Fruit fly (Drosophila melanogaster) whole organism, embryonic: ENCODE measurements around the gene SmD2.

Experiments
- CG10979 ChIP-seq: fragments of 200-800 bp; sonication (Bioruptor generic); optimal IDR thresholded peaks from 2 replicates; lab custom pipeline; 2018; ENCODE audit warnings: missing biosample characterization, mild to moderate bottlenecking, missing genetic modification characterization, moderate library complexity
- CG12299 ChIP-seq: fragments of 200-800 bp; sonication (Bioruptor generic); optimal IDR thresholded peaks from 2 replicates; lab custom pipeline; 2018; ENCODE audit warnings: missing biosample characterization, mild to moderate bottlenecking, missing genetic modification characterization
- CG12769 ChIP-seq: fragments of 200-800 bp; sonication (Bioruptor generic); optimal IDR thresholded peaks from 2 replicates; lab custom pipeline; 2019; ENCODE audit warnings: missing biosample characterization, mild to moderate bottlenecking, missing genetic modification characterization, moderate library complexity
- CG15011 ChIP-seq: fragments of 200-800 bp; sonication (Bioruptor generic); optimal IDR thresholded peaks from 3 replicates; lab custom pipeline; 2018; ENCODE audit warnings: missing biosample characterization, mild to moderate bottlenecking, missing genetic modification characterization
- CG16815 ChIP-seq: fragments of 200-800 bp; sonication (Bioruptor generic); optimal IDR thresholded peaks from 3 replicates; lab custom pipeline; 2017; ENCODE audit warnings: missing biosample characterization, mild to moderate bottlenecking, missing genetic modification characterization
- CG17186 ChIP-seq: fragments of 200-800 bp; sonication (Bioruptor generic); optimal IDR thresholded peaks from 3 replicates; lab custom pipeline; 2017; ENCODE audit warnings: missing biosample characterization, missing genetic modification reagents, missing genetic modification characterization
- CG2120 ChIP-seq: fragments of 200-800 bp; sonication (Bioruptor generic); optimal IDR thresholded peaks from 3 replicates; lab custom pipeline; 2016; ENCODE audit warnings: missing biosample characterization, missing genetic modification characterization
- CG30403 ChIP-seq: fragments of 200-800 bp; sonication (Bioruptor generic); optimal IDR thresholded peaks from 3 replicates; lab custom pipeline; 2016; ENCODE audit warnings: missing biosample characterization, missing genetic modification characterization
- CG31224 ChIP-seq: fragments of 200-800 bp; sonication (Bioruptor generic); IDR thresholded peaks from 2 replicates; pipeline ENCODE4 v1.3.6; 2022; ENCODE audit warnings: missing biosample characterization, missing genetic modification characterization
- CG6854 ChIP-seq: fragments of 200-800 bp; sonication (Bioruptor generic); optimal IDR thresholded peaks from 3 replicates; lab custom pipeline; 2017; ENCODE audit warnings: missing biosample characterization, mild to moderate bottlenecking, missing genetic modification characterization
- CG7839 ChIP-seq: fragments of 200-800 bp; sonication (Bioruptor generic); optimal IDR thresholded peaks from 3 replicates; lab custom pipeline; 2018; ENCODE audit warnings: missing biosample characterization, mild to moderate bottlenecking, missing genetic modification characterization, moderate library complexity
- CG8281 ChIP-seq: fragments of 200-800 bp; sonication (Bioruptor generic); optimal IDR thresholded peaks from 2 replicates; lab custom pipeline; 2018; ENCODE audit warnings: missing biosample characterization, mild to moderate bottlenecking, missing genetic modification characterization, moderate library complexity
- CG8924 ChIP-seq: fragments of 200-800 bp; optimal IDR thresholded peaks from 3 replicates; lab custom pipeline; 2019; ENCODE audit warnings: missing biosample characterization, mild to moderate bottlenecking, missing genetic modification characterization, moderate library complexity
- CG9932 ChIP-seq: fragments of 200-800 bp; sonication (Bioruptor generic); IDR thresholded peaks from 2 replicates; pipeline ENCODE4 v1.3.6; 2022; ENCODE audit warnings: missing biosample characterization, missing genetic modification characterization
- CoRest ChIP-seq: fragments of 200-800 bp; sonication (Bioruptor generic); optimal IDR thresholded peaks from 3 replicates; lab custom pipeline; 2018; ENCODE audit warnings: missing biosample characterization, mild to moderate bottlenecking, missing genetic modification characterization, moderate library complexity
- CrebB ChIP-seq: fragments of 200-800 bp; sonication (Bioruptor generic); optimal IDR thresholded peaks from 3 replicates; lab custom pipeline; 2018; ENCODE audit warnings: missing biosample characterization, mild to moderate bottlenecking, missing genetic modification characterization
- Dip2 ChIP-seq: fragments of 200-800 bp; sonication (Bioruptor generic); IDR thresholded peaks from 2 replicates; pipeline ENCODE4 v1.3.6; 2022; ENCODE audit warnings: missing biosample characterization, missing genetic modification characterization
- Dp ChIP-seq: fragments of 200-800 bp; sonication (Bioruptor generic); optimal IDR thresholded peaks from 2 replicates; lab custom pipeline; 2018; ENCODE audit warnings: missing biosample characterization, mild to moderate bottlenecking, missing genetic modification characterization, moderate library complexity
- Elba2 ChIP-seq: fragments of 200-800 bp; sonication (Bioruptor generic); optimal IDR thresholded peaks from 3 replicates; lab custom pipeline; 2016; ENCODE audit warnings: missing biosample characterization, missing genetic modification characterization
- Ets65A ChIP-seq: fragments of 200-800 bp; sonication (Bioruptor generic); peaks from one replicate; lab custom pipeline; 2016; ENCODE audit warnings: missing biosample characterization, missing genetic modification characterization
- Hr51 ChIP-seq, 2 experiments: fragments of 200-800 bp; sonication (Bioruptor generic); optimal IDR thresholded peaks; 2 replicates in 1 of 2; 3 replicates in 1 of 2; lab custom pipeline; 2016 to 2018; ENCODE audit warnings: missing biosample characterization in 2 of 2, missing genetic modification characterization in 2 of 2, mild to moderate bottlenecking in 1 of 2, moderate library complexity in 1 of 2
- Meics ChIP-seq: fragments of 200-800 bp; sonication (Bioruptor generic); optimal IDR thresholded peaks from 2 replicates; lab custom pipeline; 2017; ENCODE audit warnings: missing biosample characterization, mild to moderate bottlenecking, missing genetic modification characterization
- Poxn ChIP-seq: fragments of 200-800 bp; sonication (Bioruptor generic); IDR thresholded peaks from 2 replicates; pipeline ENCODE4 v1.3.6; 2022; ENCODE audit warnings: missing biosample characterization, missing genetic modification characterization
- Six4 ChIP-seq: fragments of 200-800 bp; sonication (Bioruptor generic); optimal IDR thresholded peaks from 2 replicates; lab custom pipeline; 2016; ENCODE audit warnings: missing biosample characterization, missing genetic modification characterization
- Taf1 ChIP-seq: fragments of 200-800 bp; sonication (Bioruptor generic); IDR thresholded peaks from 2 replicates; pipeline ENCODE4 v1.3.6; 2022; ENCODE audit warnings: missing biosample characterization, missing genetic modification characterization
- Xrp1 ChIP-seq: fragments of 200-800 bp; sonication (Bioruptor generic); IDR thresholded peaks from 2 replicates; pipeline ENCODE4 v1.3.6; 2022; ENCODE audit warnings: missing biosample characterization, missing genetic modification characterization
- cad ChIP-seq: fragments of >200 bp; optimal IDR thresholded peaks from 2 replicates; lab custom pipeline; 2017; ENCODE audit warnings: missing biosample characterization, missing genetic modification characterization
- crol ChIP-seq: fragments of 200-800 bp; sonication (Bioruptor generic); IDR thresholded peaks from 2 replicates; pipeline ENCODE4 v1.3.6; 2022; ENCODE audit warnings: missing biosample characterization, missing genetic modification characterization
- dpn ChIP-seq, 2 experiments: fragments of 200-800 bp; sonication (Bioruptor generic); optimal IDR thresholded peaks; 3 replicates each; lab custom pipeline; 2016; ENCODE audit warnings: missing biosample characterization in 2 of 2, missing genetic modification characterization in 2 of 2
- exex ChIP-seq: fragments of 200-800 bp; sonication (Bioruptor generic); optimal IDR thresholded peaks from 4 replicates; lab custom pipeline; 2018; ENCODE audit warnings: missing biosample characterization, mild to moderate bottlenecking, missing genetic modification characterization, moderate library complexity
- ham ChIP-seq: fragments of 200-800 bp; sonication (Bioruptor generic); IDR thresholded peaks from 2 replicates; pipeline ENCODE4 v1.3.6; 2022; ENCODE audit warnings: missing biosample characterization, missing genetic modification characterization
- ind ChIP-seq: fragments of 200-800 bp; sonication (Bioruptor generic); optimal IDR thresholded peaks from 3 replicates; lab custom pipeline; 2016; ENCODE audit warnings: missing biosample characterization, missing genetic modification characterization
- knrl ChIP-seq: fragments of 200-800 bp; sonication (Bioruptor generic); IDR thresholded peaks from 3 replicates; pipeline ENCODE4 v1.3.6; 2022; ENCODE audit warnings: missing biosample characterization, missing genetic modification characterization; ENCODE audit not compliant: partially characterized antibody
- lab ChIP-seq: fragments of 200-800 bp; sonication (Bioruptor generic); optimal IDR thresholded peaks from 3 replicates; lab custom pipeline; 2017; ENCODE audit warnings: missing biosample characterization, missing genetic modification characterization, mild to moderate bottlenecking, moderate library complexity, missing genetic modification reagents
- lov ChIP-seq, 2 experiments: fragments of 200-800 bp in 1 of 2; fragments of >200 bp in 1 of 2; sonication (Bioruptor generic) in 1 of 2; IDR thresholded peaks in 1 of 2; optimal IDR thresholded peaks in 1 of 2; 2 replicates in 1 of 2; 3 replicates in 1 of 2; pipeline versions ENCODE4 v1.3.6 to Lab custom; 2017 to 2022; ENCODE audit warnings: missing biosample characterization in 1 of 2, missing genetic modification characterization in 1 of 2
- nau ChIP-seq: fragments of 200-800 bp; sonication (Bioruptor generic); optimal IDR thresholded peaks from 3 replicates; lab custom pipeline; 2017; ENCODE audit warnings: missing biosample characterization, mild to moderate bottlenecking, missing genetic modification characterization, missing genetic modification reagents
- org-1 ChIP-seq: fragments of 200-800 bp; sonication (Bioruptor generic); optimal IDR thresholded peaks from 2 replicates; lab custom pipeline; 2017; ENCODE audit warnings: missing biosample characterization, missing genetic modification characterization
- otp ChIP-seq: fragments of 200-800 bp; sonication (Bioruptor generic); IDR thresholded peaks from 3 replicates; pipeline ENCODE4, ENCODE4 v1.3.6; 2022; ENCODE audit warnings: missing biosample characterization, missing genetic modification characterization
- prd ChIP-seq, 3 experiments: fragments of >200 bp in 2 of 3; fragments of 200-800 bp in 1 of 3; sonication (Bioruptor generic) in 1 of 3; optimal IDR thresholded peaks in 2 of 3; IDR thresholded peaks in 1 of 3; 2 replicates in 2 of 3; 3 replicates in 1 of 3; pipeline versions ENCODE4 v1.3.6 to Lab custom; 2017 to 2022; ENCODE audit warnings: missing biosample characterization in 1 of 3, missing genetic modification characterization in 1 of 3
- shn ChIP-seq: fragments of 200-800 bp; sonication (Bioruptor generic); optimal IDR thresholded peaks from 3 replicates; lab custom pipeline; 2016; ENCODE audit warnings: missing biosample characterization, missing genetic modification characterization
- sima ChIP-seq: fragments of 200-800 bp; sonication (Bioruptor generic); optimal IDR thresholded peaks from 2 replicates; lab custom pipeline; 2016; ENCODE audit warnings: missing biosample characterization, missing genetic modification characterization
- sr ChIP-seq: fragments of 200-800 bp; sonication (Bioruptor generic); IDR thresholded peaks from 3 replicates; pipeline ENCODE4 v1.3.6; 2022; ENCODE audit warnings: missing biosample characterization, missing genetic modification characterization
- sug ChIP-seq: fragments of 200-800 bp; optimal IDR thresholded peaks from 2 replicates; lab custom pipeline; 2019; ENCODE audit warnings: missing biosample characterization, mild to moderate bottlenecking, missing genetic modification characterization, moderate library complexity
- unpg ChIP-seq: fragments of 200-800 bp; sonication (Bioruptor generic); optimal IDR thresholded peaks from 3 replicates; lab custom pipeline; 2018; ENCODE audit warnings: missing biosample characterization, mild to moderate bottlenecking, missing genetic modification characterization, moderate library complexity
- vfl ChIP-seq: fragments of 200-800 bp; sonication (Bioruptor generic); optimal IDR thresholded peaks from 2 replicates; lab custom pipeline; 2016; ENCODE audit warnings: missing biosample characterization, missing genetic modification characterization

The SmD2 gene

DNA sequence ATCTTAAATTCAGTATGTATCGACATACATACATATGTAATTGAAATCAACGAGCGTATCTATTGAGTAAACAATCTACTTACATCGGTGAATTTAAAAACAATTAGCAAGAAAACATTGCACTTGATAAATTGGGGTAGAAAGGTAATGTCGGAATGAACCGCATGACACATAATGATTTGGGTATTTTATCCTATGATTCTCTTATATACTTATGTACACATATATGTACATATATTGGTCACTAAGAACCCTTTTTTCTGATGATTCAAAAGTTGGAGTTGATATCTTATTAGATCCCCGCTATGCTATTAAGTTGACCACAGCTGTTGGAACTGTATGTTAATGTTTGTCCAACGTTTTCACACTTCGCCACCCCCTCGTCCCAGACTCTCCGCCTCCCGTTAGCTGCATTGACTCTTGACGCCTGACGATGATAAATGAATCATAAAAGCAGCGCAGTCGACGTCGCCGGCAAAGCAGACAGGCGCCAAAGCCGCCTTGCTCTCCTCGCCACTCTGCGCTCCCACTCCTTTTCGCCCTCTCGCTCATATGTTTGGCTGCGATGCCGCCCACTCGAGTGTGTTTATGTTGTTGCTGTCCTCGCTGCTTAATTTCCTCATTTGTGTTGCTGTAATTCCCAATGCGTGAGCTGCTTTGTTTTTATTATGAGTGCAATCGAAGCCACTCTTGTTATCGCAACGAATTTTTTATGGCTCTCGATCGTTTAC lies 7.3 kb upstream of the SmD2 start (continued):
- TF ChIP-seq dpn (GFP tag; optimal IDR thresholded peaks at IDR 0.05; lab: Kevin White, UChicago) (peak in 1 of 2 experiments; percentile 37), org-1 (GFP tag; lab: Kevin White, UChicago) (peak; percentile 54), CG8281 (tag; lab: Kevin White, UChicago) (peak; percentile 25), CG15011 (GFP tag; lab: Kevin White, UChicago) (no peak), nau (GFP tag; lab: Kevin White, UChicago) (peak; percentile 33), CoRest (tag; lab: Kevin White, UChicago) (peak; percentile 44), CG8924 (tag; lab: Kevin White, UChicago) (peak; percentile 30), CG10979 (tag; lab: Kevin White, UChicago) (peak; percentile 38), CG12299 (tag; lab: Kevin White, UChicago) (no peak), Xrp1 (GFP tag; lab: Robert Waterston, UW) (peak; percentile 38; the same call in 1 of the 2 replicates), CG2120 (GFP tag; lab: Kevin White, UChicago) (no peak), Taf1 (no peak), cad (no peak), Dp (no peak), exex (no peak), CG17186 (GFP tag; lab: Kevin White, UChicago) (no peak), otp (0 out of 3 replicates have a peak, but pooled peaks have one; percentile 9)

DNA sequence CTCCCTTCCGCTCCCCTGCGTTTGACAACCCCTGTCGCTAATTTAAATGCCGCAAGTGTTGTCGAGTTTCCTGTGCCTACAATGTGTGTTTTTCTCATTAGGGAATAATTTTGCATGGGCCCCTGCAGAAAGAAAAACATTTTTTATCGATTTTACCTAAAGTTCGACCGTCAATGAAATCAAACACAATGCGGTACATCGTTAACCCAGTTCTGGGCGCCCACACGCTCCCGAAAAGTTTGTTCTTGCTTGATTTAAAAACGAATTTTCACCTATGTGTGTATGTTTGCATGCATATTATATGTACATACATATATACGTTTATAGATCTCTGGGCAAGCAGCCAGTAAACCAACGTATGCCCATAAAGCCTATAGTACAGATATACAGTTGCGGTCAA lies 6.7 kb upstream of the SmD2 start:
- TF ChIP-seq sr (GFP tag; lab: Robert Waterston, UW) (peak; percentile 71; the same call in 2 of the 3 replicates), CG31224 (GFP tag; lab: Robert Waterston, UW) (peak; percentile 51; the same call in 1 of the 2 replicates), ind (GFP tag; lab: Kevin White, UChicago) (no peak), Ets65A (GFP tag; lab: Kevin White, UChicago) (peak; percentile 46), crol (GFP tag; lab: Robert Waterston, UW) (peak; percentile 55; the same call in 1 of the 2 replicates)

DNA sequence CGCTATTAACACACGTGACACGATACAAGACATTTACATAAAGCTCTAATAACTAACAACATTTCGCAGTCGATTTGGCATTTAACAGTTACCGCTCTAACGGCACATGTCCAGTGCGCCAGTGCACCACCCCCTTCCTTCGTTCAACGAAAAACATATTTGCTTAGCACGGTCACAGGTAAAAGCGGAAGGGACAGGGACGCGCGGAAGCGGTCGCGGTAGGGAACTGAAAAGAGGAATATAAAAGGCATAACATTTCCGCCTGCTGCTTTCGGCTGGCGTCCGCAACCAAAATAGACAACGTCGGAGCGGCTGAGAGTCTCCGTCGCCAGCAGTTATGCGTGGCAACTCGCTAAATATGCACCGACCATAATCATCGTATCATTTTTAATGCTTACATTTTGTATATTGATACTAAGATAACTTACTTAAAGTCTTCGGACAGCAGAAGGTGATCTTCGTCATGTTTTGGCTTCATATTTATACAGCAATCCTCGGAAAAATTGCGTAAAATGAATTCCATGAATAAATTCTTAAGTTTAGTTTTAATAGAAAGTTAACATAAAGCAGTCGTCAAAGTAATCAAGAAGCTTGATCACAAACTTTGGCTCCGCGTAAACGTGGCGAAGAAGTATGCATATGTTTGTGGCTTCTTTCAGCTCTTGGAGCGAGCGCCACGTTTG lies 6.1 kb upstream of the SmD2 start:
- no peak for TF ChIP-seq knrl (GFP tag; lab: Robert Waterston, UW)
- TF ChIP-seq Poxn (GFP tag; lab: Robert Waterston, UW): no peak
- no peak for TF ChIP-seq CrebB
- no peak for TF ChIP-seq CG16815
- peak; percentile 70 for TF ChIP-seq CG12769 (tag; lab: Kevin White, UChicago)
- TF ChIP-seq sima (GFP tag; lab: Kevin White, UChicago): no peak
- no peak for TF ChIP-seq Elba2 (GFP tag; lab: Kevin White, UChicago)
- no peak for TF ChIP-seq Dip2 (GFP tag; lab: Robert Waterston, UW)
- peak; percentile 32 for TF ChIP-seq unpg
- TF ChIP-seq sug: peak; percentile 7
- peak; percentile 38 for TF ChIP-seq CG7839 (tag; lab: Kevin White, UChicago)
- TF ChIP-seq CG6854 (GFP tag; lab: Kevin White, UChicago): no peak
- no peak for TF ChIP-seq lov (optimal IDR thresholded peaks at IDR 0.05; lab: Kevin White, UChicago)
- no peak for TF ChIP-seq lov (GFP tag; IDR thresholded peaks at IDR 0.05; lab: Robert Waterston, UW)
- no peak for TF ChIP-seq CG9932 (GFP tag; lab: Robert Waterston, UW)
- peak; percentile 13 for TF ChIP-seq CG30403 (GFP tag; lab: Kevin White, UChicago)
- no peak for TF ChIP-seq lab (GFP tag; lab: Kevin White, UChicago)
- TF ChIP-seq vfl: no peak
- no peak for TF ChIP-seq ham (GFP tag; lab: Robert Waterston, UW)
- TF ChIP-seq Hr51 (GFP tag; optimal IDR thresholded peaks at IDR 0.05; lab: Kevin White, UChicago): peak in 1 of 2 experiments; percentile 55
- no peak for TF ChIP-seq Six4 (GFP tag; lab: Kevin White, UChicago)
- no peak for TF ChIP-seq prd (optimal IDR thresholded peaks at IDR 0.05; lab: Kevin White, UChicago)
- TF ChIP-seq prd (GFP tag; IDR thresholded peaks at IDR 0.05; lab: Robert Waterston, UW): no peak
- TF ChIP-seq shn: no peak
- TF ChIP-seq nau (GFP tag; lab: Kevin White, UChicago): no peak
- TF ChIP-seq Meics (GFP tag; lab: Kevin White, UChicago): peak; percentile 41
